Worm (Caenorhabditis elegans) whole organism, mixed stage, embryonic: ENCODE data around the gene srj-44.

Experiments used
- flh-1 ChIP-seq: fragments of 200-800 bp; sonication (Bioruptor generic); optimal IDR thresholded peaks from 2 replicates; lab custom pipeline; 2018; ENCODE audit warnings: mild to moderate bottlenecking, missing genetic modification characterization, moderate library complexity, missing compliant biosample characterization
- lin-32 ChIP-seq: fragments of 200-800 bp; sonication (Bioruptor generic); optimal IDR thresholded peaks from 2 replicates; lab custom pipeline; 2018; ENCODE audit warnings: mild to moderate bottlenecking, missing genetic modification characterization, missing compliant biosample characterization
- mep-1 ChIP-seq: fragments of 150-350 bp; optimal IDR thresholded peaks from 2 replicates; lab custom pipeline; 2017; ENCODE audit warnings: missing biosample characterization, missing genetic modification reagents, missing genetic modification characterization, inconsistent platforms
- nhr-2 ChIP-seq: fragments of 150-350 bp; optimal IDR thresholded peaks from 2 replicates; lab custom pipeline; 2014; ENCODE audit warnings: missing biosample characterization, missing genetic modification characterization
- unc-39 ChIP-seq: fragments of 150-350 bp; optimal IDR thresholded peaks from 2 replicates; lab custom pipeline; 2014; ENCODE audit warnings: missing biosample characterization, missing genetic modification characterization

- TF ChIP-seq nhr-2 (tag; lab: Kevin White, UChicago) (no peak), lin-32 (GFP tag; lab: Kevin White, UChicago) (no peak), flh-1 (no peak), mep-1 (no peak), unc-39 (tag; lab: Kevin White, UChicago) (no peak)
These were observed 2.7 kb upstream of the srj-44 start, which contains the start of gene srj-49 for ce11 chrV:2848290-2848937.
